Worm (Caenorhabditis elegans) whole organism, early embryonic: ENCODE measurements around the gene C11D2.4.

Source experiments
- B0310.2 ChIP-seq: sonication (generic microtip); optimal IDR thresholded peaks from 2 replicates; lab custom pipeline; 2016; ENCODE audit warnings: mild to moderate bottlenecking, missing genetic modification characterization, missing compliant biosample characterization
- ama-1 ChIP-seq: fragments of 150-350 bp; optimal IDR thresholded peaks from 2 replicates; lab custom pipeline; 2014
- hnd-1 ChIP-seq: sonication (generic microtip); optimal IDR thresholded peaks from 2 replicates; lab custom pipeline; 2016; ENCODE audit warnings: missing genetic modification characterization, missing compliant biosample characterization
- pes-1 ChIP-seq: fragments of 200-800 bp; sonication (Bioruptor generic); IDR thresholded peaks from 2 replicates; pipeline ENCODE4 v1.3.6; 2022; ENCODE audit warnings: missing genetic modification reagents, missing genetic modification characterization, missing compliant biosample characterization
- scrt-1 ChIP-seq: fragments of 200-800 bp; sonication (Bioruptor generic); IDR thresholded peaks from 2 replicates; pipeline ENCODE4 v1.3.6; 2022; ENCODE audit warnings: missing genetic modification characterization, missing compliant biosample characterization
- tra-4 ChIP-seq: sonication (generic microtip); optimal IDR thresholded peaks from 2 replicates; lab custom pipeline; 2017; ENCODE audit warnings: missing genetic modification characterization, missing compliant biosample characterization

DNA sequence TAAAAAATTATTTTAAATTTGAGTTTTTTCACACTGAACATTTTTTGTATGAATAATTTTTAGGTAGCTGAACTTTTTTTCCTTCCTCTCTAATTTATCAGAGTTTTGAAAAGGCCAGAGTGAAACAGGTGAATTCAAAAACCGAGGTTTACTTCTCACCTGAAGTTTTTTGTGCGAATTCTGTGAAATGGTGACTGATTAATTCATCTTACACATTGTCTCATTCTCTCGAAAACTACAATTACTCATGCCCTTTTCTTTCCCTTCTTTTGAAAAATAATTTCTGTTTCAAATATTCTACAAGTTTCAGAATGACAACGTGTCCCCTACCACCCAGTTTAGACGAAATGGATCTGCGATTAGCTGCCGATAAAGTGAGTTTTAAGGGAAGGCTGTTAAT is 45.0 kb upstream of the C11D2.4 start, which contains the start of gene tkr-2:
- TF ChIP-seq scrt-1 (GFP tag; lab: Robert Waterston, UW) (no peak), hnd-1 (tag; lab: Kevin White, UChicago) (no peak), ama-1 (lab: Kevin White, UChicago) (no peak), tra-4 (no peak), B0310.2 (tag; lab: Kevin White, UChicago) (no peak), pes-1 (GFP tag; lab: Robert Waterston, UW) (no peak)
